Fruit fly (Drosophila melanogaster): ENCODE results near the gene Glut1.

The Glut1 gene

dm6 chr3L:960557-960956 is 46.7 kb downstream of the Glut1 start:
- TF ChIP-seq Met (GFP tag; optimal IDR thresholded peaks at IDR 0.05) (peak; percentile 20), net (GFP tag; optimal IDR thresholded peaks at IDR 0.05) (no peak), fkh (GFP tag; optimal IDR thresholded peaks at IDR 0.05) (peak; percentile 56), Eip78C (GFP tag) (peak; percentile 74), CG6854 (GFP tag; optimal IDR thresholded peaks at IDR 0.05) (no peak), acj6 (GFP tag; optimal IDR thresholded peaks at IDR 0.05) (no peak), Eip93F (GFP tag; optimal IDR thresholded peaks at IDR 0.05) (no peak), pdm3 (GFP tag; optimal IDR thresholded peaks at IDR 0.05) (no peak), Hr4 (GFP tag; optimal IDR thresholded peaks at IDR 0.05) (peak; percentile 29)

DNA sequence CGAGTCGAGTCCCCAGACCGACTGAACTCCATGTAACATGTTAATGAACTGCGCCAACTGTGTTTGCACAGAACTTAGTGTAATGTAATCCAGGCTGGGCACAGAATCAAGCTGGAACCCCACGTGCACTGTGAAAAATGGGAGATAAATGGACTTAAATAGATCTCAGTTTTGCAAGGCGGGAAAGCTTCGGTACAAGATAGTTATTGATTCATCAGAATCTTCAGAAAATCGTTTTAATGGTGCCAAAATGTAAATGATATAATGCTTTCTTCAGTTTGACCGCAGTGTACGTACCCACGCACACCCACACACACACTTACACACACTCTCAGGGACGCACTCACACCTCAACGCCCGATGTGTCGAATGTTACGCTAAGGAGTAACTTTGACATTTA is 50.1 kb downstream of the Glut1 start:
- TF ChIP-seq Eip78C (GFP tag) = peak; percentile 62
- 0 out of 3 replicates have a peak, but pooled peaks have one; percentile 40 for TF ChIP-seq eg (GFP tag; IDR thresholded peaks at IDR 0.05)
- peak; percentile 50 for TF ChIP-seq CG3919 (GFP tag; optimal IDR thresholded peaks at IDR 0.05)
- no peak for TF ChIP-seq topi (GFP tag; optimal IDR thresholded peaks at IDR 0.05)
- peak; percentile 21 for TF ChIP-seq CG6808 (GFP tag; optimal IDR thresholded peaks at IDR 0.05)
- peak; percentile 39 for TF ChIP-seq Ets96B (tag; optimal IDR thresholded peaks at IDR 0.05)
- TF ChIP-seq CG34406 (GFP tag; optimal IDR thresholded peaks at IDR 0.05) = no peak
- peak; percentile 41 for TF ChIP-seq CG1621 (tag; optimal IDR thresholded peaks at IDR 0.05)
- TF ChIP-seq lz (GFP tag; optimal IDR thresholded peaks at IDR 0.05) = no peak
- TF ChIP-seq Eip75B (GFP tag; optimal IDR thresholded peaks at IDR 0.05) = peak; percentile 27
- TF ChIP-seq Sox102F (GFP tag; optimal IDR thresholded peaks at IDR 0.05) = no peak
- no peak for TF ChIP-seq Smox (GFP tag; optimal IDR thresholded peaks at IDR 0.05)
- TF ChIP-seq dac (GFP tag; optimal IDR thresholded peaks at IDR 0.05) = peak; percentile 9
- peak; percentile 21 for TF ChIP-seq OdsH (GFP tag; optimal IDR thresholded peaks at IDR 0.05)
- TF ChIP-seq CG8632 (GFP tag; optimal IDR thresholded peaks at IDR 0.05) = no peak
- TF ChIP-seq Lpt (GFP tag; optimal IDR thresholded peaks at IDR 0.05) = no peak
- TF ChIP-seq CG10631 (GFP tag; optimal IDR thresholded peaks at IDR 0.05) = peak; percentile 51
- peak in 1 of 2 experiments; percentile 4 for TF ChIP-seq ss (GFP tag; optimal IDR thresholded peaks at IDR 0.05)
- TF ChIP-seq CG3032 (tag; optimal IDR thresholded peaks at IDR 0.05) = peak; percentile 46
- peak; percentile 21 for TF ChIP-seq acj6 (GFP tag; optimal IDR thresholded peaks at IDR 0.05)
- peak; percentile 48; the same call in 2 of the 3 replicates for TF ChIP-seq CG6163 (GFP tag; IDR thresholded peaks at IDR 0.05)
- no peak for TF ChIP-seq CG6792 (GFP tag; optimal IDR thresholded peaks at IDR 0.05)
- TF ChIP-seq CG11294 (GFP tag; IDR thresholded peaks at IDR 0.05) = no peak
- peak; percentile 18 for TF ChIP-seq CG10669 (GFP tag; optimal IDR thresholded peaks at IDR 0.05)
- peak; percentile 28; the same call in 1 of the 3 replicates for TF ChIP-seq CG8119 (GFP tag; IDR thresholded peaks at IDR 0.05)
- peak; percentile 39; the same call in 1 of the 2 replicates for TF ChIP-seq CG15336 (GFP tag; IDR thresholded peaks at IDR 0.05)
- TF ChIP-seq Hr38 (GFP tag; optimal IDR thresholded peaks at IDR 0.05) = no peak
- TF ChIP-seq spab (GFP tag; optimal IDR thresholded peaks at IDR 0.05) = peak; percentile 25
- TF ChIP-seq pdm3 (GFP tag; optimal IDR thresholded peaks at IDR 0.05) = peak; percentile 11
- peak; percentile 17 for TF ChIP-seq achi (GFP tag; optimal IDR thresholded peaks at IDR 0.05)
- peak; percentile 2 for TF ChIP-seq esn (GFP tag; optimal IDR thresholded peaks at IDR 0.05)
- TF ChIP-seq CG32006 (GFP tag; optimal IDR thresholded peaks at IDR 0.05) = peak; percentile 47
- TF ChIP-seq Hr4 (GFP tag; optimal IDR thresholded peaks at IDR 0.05) = peak; percentile 34
- no peak for TF ChIP-seq dsx (GFP tag; optimal IDR thresholded peaks at IDR 0.05; ENCODE audit: poor library complexity, severe bottlenecking)
- TF ChIP-seq CG7368 (GFP tag; optimal IDR thresholded peaks at IDR 0.05) = peak; percentile 8

Measured in whole organism, prepupa.